Fruit fly (Drosophila melanogaster) whole organism, embryonic: ENCODE results near the gene Neurl4.

ENCODE experiments used
- ATbp ChIP-seq: fragments of 200-800 bp; sonication (Bioruptor generic); optimal IDR thresholded peaks from 2 replicates; lab custom pipeline; 2017; ENCODE audit warnings: missing biosample characterization, mild to moderate bottlenecking, missing genetic modification characterization, missing genetic modification reagents
- Atf-2 ChIP-seq: fragments of 200-800 bp; sonication (Bioruptor generic); optimal IDR thresholded peaks from 2 replicates; lab custom pipeline; 2016; ENCODE audit warnings: missing biosample characterization, missing genetic modification characterization
- CG10147 ChIP-seq: fragments of 200-800 bp; sonication (Bioruptor generic); optimal IDR thresholded peaks from 2 replicates; lab custom pipeline; 2019; ENCODE audit warnings: missing biosample characterization, mild to moderate bottlenecking, missing genetic modification characterization, moderate library complexity
- CG10321 ChIP-seq: fragments of 200-800 bp; sonication (Bioruptor generic); IDR thresholded peaks from 2 replicates; pipeline ENCODE4 v1.3.6; 2022; ENCODE audit warnings: missing biosample characterization, missing genetic modification characterization
- CG11695 ChIP-seq: fragments of 200-800 bp; sonication (Bioruptor generic); IDR thresholded peaks from 3 replicates; pipeline ENCODE4 v1.3.6; 2022; ENCODE audit warnings: missing biosample characterization, missing genetic modification characterization
- CG11696 ChIP-seq: fragments of 200-800 bp; sonication (Bioruptor generic); IDR thresholded peaks from 2 replicates; pipeline ENCODE4 v1.3.6; 2022; ENCODE audit warnings: missing biosample characterization, missing genetic modification characterization
- CG13123 ChIP-seq: fragments of 200-800 bp; sonication (Bioruptor generic); optimal IDR thresholded peaks from 2 replicates; lab custom pipeline; 2016; ENCODE audit warnings: missing biosample characterization, missing genetic modification characterization
- CG14050 ChIP-seq: fragments of 200-800 bp; sonication (Bioruptor generic); IDR thresholded peaks from 3 replicates; pipeline ENCODE4 v1.3.6; 2022; ENCODE audit warnings: missing biosample characterization, missing genetic modification characterization
- CG14441 ChIP-seq: fragments of 200-800 bp; sonication (Bioruptor generic); IDR thresholded peaks from 2 replicates; pipeline ENCODE4 v1.3.6; 2022; ENCODE audit warnings: missing biosample characterization, missing genetic modification characterization
- CG16779 ChIP-seq: fragments of 200-800 bp; sonication (Bioruptor generic); IDR thresholded peaks from 2 replicates; pipeline ENCODE4 v1.3.6; 2022; ENCODE audit warnings: missing biosample characterization, missing genetic modification characterization
- CG16863 ChIP-seq: fragments of 200-800 bp; sonication (Bioruptor generic); optimal IDR thresholded peaks from 3 replicates; lab custom pipeline; 2016; ENCODE audit warnings: missing biosample characterization, missing genetic modification characterization
- CG17361 ChIP-seq: fragments of 200-800 bp; sonication (Bioruptor generic); IDR thresholded peaks from 3 replicates; pipeline ENCODE4 v1.3.6; 2022; ENCODE audit warnings: missing biosample characterization, missing genetic modification characterization
- CG18599 ChIP-seq: fragments of 200-800 bp; sonication (Bioruptor generic); optimal IDR thresholded peaks from 3 replicates; lab custom pipeline; 2017; ENCODE audit warnings: missing biosample characterization, missing genetic modification characterization, mild to moderate bottlenecking, moderate library complexity, missing genetic modification reagents
- CG18764 ChIP-seq: fragments of 200-800 bp; sonication (Bioruptor generic); optimal IDR thresholded peaks from 3 replicates; lab custom pipeline; 2016; ENCODE audit warnings: missing biosample characterization, missing genetic modification characterization
- CG2199 ChIP-seq: fragments of 200-800 bp; sonication (Bioruptor generic); IDR thresholded peaks from 3 replicates; pipeline ENCODE4 v1.3.6; 2022; ENCODE audit warnings: missing biosample characterization, missing genetic modification characterization
- CG32532 ChIP-seq: fragments of 200-800 bp; sonication (Bioruptor generic); IDR thresholded peaks from 2 replicates; pipeline ENCODE4 v1.3.6; 2022; ENCODE audit warnings: missing biosample characterization, missing genetic modification characterization
- CG3281 ChIP-seq: fragments of 200-800 bp; sonication (Bioruptor generic); optimal IDR thresholded peaks from 3 replicates; lab custom pipeline; 2017; ENCODE audit warnings: missing biosample characterization, mild to moderate bottlenecking, missing genetic modification characterization
- CG4424 ChIP-seq: fragments of 200-800 bp; sonication (Bioruptor generic); optimal IDR thresholded peaks from 3 replicates; lab custom pipeline; 2016; ENCODE audit warnings: missing biosample characterization, missing genetic modification characterization
- CG4707 ChIP-seq: fragments of 200-800 bp; sonication (Bioruptor generic); optimal IDR thresholded peaks from 2 replicates; lab custom pipeline; 2018; ENCODE audit warnings: missing biosample characterization, mild to moderate bottlenecking, missing genetic modification characterization, moderate library complexity
- CG5180 ChIP-seq: fragments of 200-800 bp; sonication (Bioruptor generic); optimal IDR thresholded peaks from 3 replicates; lab custom pipeline; 2017; ENCODE audit warnings: missing biosample characterization, missing genetic modification characterization, mild to moderate bottlenecking, moderate library complexity, missing genetic modification reagents
- CG6254 ChIP-seq: fragments of 200-800 bp; sonication (Bioruptor generic); optimal IDR thresholded peaks from 3 replicates; lab custom pipeline; 2017; ENCODE audit warnings: mild to moderate bottlenecking, missing biosample characterization, missing genetic modification reagents, missing genetic modification characterization
- CG6272 ChIP-seq: fragments of 200-800 bp; sonication (Bioruptor generic); IDR thresholded peaks from 2 replicates; pipeline ENCODE4 v1.3.6; 2022; ENCODE audit warnings: missing biosample characterization, missing genetic modification characterization
- CG6765 ChIP-seq: fragments of 200-800 bp; sonication (Bioruptor generic); optimal IDR thresholded peaks from 3 replicates; lab custom pipeline; 2017; ENCODE audit warnings: missing biosample characterization, mild to moderate bottlenecking, missing genetic modification characterization
- CG7928 ChIP-seq: fragments of 200-800 bp; sonication (Bioruptor generic); optimal IDR thresholded peaks from 2 replicates; lab custom pipeline; 2017; ENCODE audit warnings: missing biosample characterization, mild to moderate bottlenecking, missing genetic modification characterization
- CG8089 ChIP-seq: fragments of 200-800 bp; sonication (Bioruptor generic); optimal IDR thresholded peaks from 3 replicates; lab custom pipeline; 2016; ENCODE audit warnings: missing biosample characterization, missing genetic modification characterization
- CG8478 ChIP-seq: fragments of >200 bp; optimal IDR thresholded peaks from 2 replicates; lab custom pipeline; 2018
- CG8944 ChIP-seq: fragments of 200-800 bp; sonication (Bioruptor generic); optimal IDR thresholded peaks from 3 replicates; lab custom pipeline; 2016; ENCODE audit warnings: missing biosample characterization, missing genetic modification characterization
- CG9215 ChIP-seq: fragments of 200-800 bp; sonication (Bioruptor generic); IDR thresholded peaks from 2 replicates; pipeline ENCODE4 v1.3.6; 2022; ENCODE audit warnings: missing biosample characterization, missing genetic modification characterization
- Doc2 ChIP-seq: fragments of 200-800 bp; sonication (Bioruptor generic); IDR thresholded peaks from 2 replicates; pipeline ENCODE4 v1.3.6; 2022; ENCODE audit warnings: missing biosample characterization, missing genetic modification characterization
- E2f1 ChIP-seq: fragments of 200-800 bp; sonication (Bioruptor generic); IDR thresholded peaks from 2 replicates; pipeline ENCODE4 v1.3.6; 2022; ENCODE audit warnings: missing biosample characterization, missing genetic modification characterization
- Myb ChIP-seq: fragments of 200-800 bp; sonication (Bioruptor generic); optimal IDR thresholded peaks from 2 replicates; lab custom pipeline; 2016; ENCODE audit warnings: missing biosample characterization, missing genetic modification characterization
- NC2β ChIP-seq: fragments of 200-800 bp; sonication (Bioruptor generic); optimal IDR thresholded peaks from 2 replicates; lab custom pipeline; 2016; ENCODE audit warnings: missing biosample characterization, missing genetic modification characterization
- NFAT ChIP-seq: fragments of 200-800 bp; sonication (Bioruptor generic); IDR thresholded peaks from 2 replicates; pipeline ENCODE4 v1.3.6; 2022; ENCODE audit warnings: missing biosample characterization, missing genetic modification characterization
- Oli ChIP-seq: fragments of 200-800 bp; sonication (Bioruptor generic); optimal IDR thresholded peaks from 2 replicates; lab custom pipeline; 2018; ENCODE audit warnings: missing biosample characterization, mild to moderate bottlenecking, missing genetic modification characterization, moderate library complexity
- Poxn ChIP-seq: fragments of 200-800 bp; sonication (Bioruptor generic); IDR thresholded peaks from 2 replicates; pipeline ENCODE4 v1.3.6; 2022; ENCODE audit warnings: missing biosample characterization, missing genetic modification characterization
- Six4 ChIP-seq: fragments of 200-800 bp; sonication (Bioruptor generic); optimal IDR thresholded peaks from 2 replicates; lab custom pipeline; 2016; ENCODE audit warnings: missing biosample characterization, missing genetic modification characterization
- Sry-β ChIP-seq: fragments of 200-800 bp; sonication (Bioruptor generic); optimal IDR thresholded peaks from 2 replicates; lab custom pipeline; 2018; ENCODE audit warnings: missing biosample characterization, mild to moderate bottlenecking, missing genetic modification characterization, moderate library complexity
- amos ChIP-seq: fragments of 200-800 bp; sonication (Bioruptor generic); IDR thresholded peaks from 2 replicates; pipeline ENCODE4 v1.3.6; 2022; ENCODE audit warnings: missing biosample characterization, missing genetic modification characterization; ENCODE audit not compliant: partially characterized antibody
- aop ChIP-seq: fragments of 200-800 bp; sonication (Bioruptor generic); IDR thresholded peaks from 2 replicates; pipeline ENCODE4 v1.3.6; 2022; ENCODE audit warnings: missing biosample characterization, missing genetic modification characterization
- ap ChIP-seq: fragments of 200-800 bp; sonication (Bioruptor generic); IDR thresholded peaks from 2 replicates; pipeline ENCODE4 v1.3.6; 2022; ENCODE audit warnings: missing biosample characterization, missing genetic modification characterization
- az2 ChIP-seq: fragments of 200-800 bp; sonication (Bioruptor generic); optimal IDR thresholded peaks from 3 replicates; lab custom pipeline; 2016; ENCODE audit warnings: missing biosample characterization, missing genetic modification characterization
- danr ChIP-seq: fragments of 200-800 bp; sonication (Bioruptor generic); IDR thresholded peaks from 2 replicates; pipeline ENCODE4 v1.3.6; 2022; ENCODE audit warnings: missing biosample characterization, missing genetic modification characterization
- dimm ChIP-seq: fragments of 200-800 bp; sonication (Bioruptor generic); IDR thresholded peaks from 2 replicates; pipeline ENCODE4 v1.3.6; 2022; ENCODE audit warnings: missing biosample characterization, missing genetic modification characterization
- gcm ChIP-seq: fragments of 200-800 bp; sonication (Bioruptor generic); optimal IDR thresholded peaks from 2 replicates; lab custom pipeline; 2019; ENCODE audit warnings: missing biosample characterization, mild to moderate bottlenecking, missing genetic modification characterization, moderate library complexity
- jigr1 ChIP-seq: fragments of 200-800 bp; sonication (Bioruptor generic); IDR thresholded peaks from 3 replicates; pipeline ENCODE4 v1.3.6; 2022; ENCODE audit warnings: missing biosample characterization, missing genetic modification characterization
- klu ChIP-seq: fragments of 200-800 bp; sonication (Bioruptor generic); IDR thresholded peaks from 2 replicates; pipeline ENCODE4 v1.3.6; 2022; ENCODE audit warnings: missing biosample characterization, missing genetic modification characterization
- maf-S ChIP-seq: fragments of 200-800 bp; sonication (Bioruptor generic); optimal IDR thresholded peaks from 2 replicates; lab custom pipeline; 2016; ENCODE audit warnings: missing biosample characterization, missing genetic modification characterization
- otp ChIP-seq: fragments of 200-800 bp; sonication (Bioruptor generic); IDR thresholded peaks from 3 replicates; pipeline ENCODE4, ENCODE4 v1.3.6; 2022; ENCODE audit warnings: missing biosample characterization, missing genetic modification characterization
- sd ChIP-seq: fragments of 200-800 bp; sonication (Bioruptor generic); optimal IDR thresholded peaks from 3 replicates; lab custom pipeline; 2018; ENCODE audit warnings: missing biosample characterization, mild to moderate bottlenecking, missing genetic modification characterization, moderate library complexity
- sr ChIP-seq: fragments of 200-800 bp; sonication (Bioruptor generic); IDR thresholded peaks from 3 replicates; pipeline ENCODE4 v1.3.6; 2022; ENCODE audit warnings: missing biosample characterization, missing genetic modification characterization
- unpg ChIP-seq: fragments of 200-800 bp; sonication (Bioruptor generic); optimal IDR thresholded peaks from 3 replicates; lab custom pipeline; 2018; ENCODE audit warnings: missing biosample characterization, mild to moderate bottlenecking, missing genetic modification characterization, moderate library complexity
- vnd ChIP-seq: fragments of 200-800 bp; sonication (Bioruptor generic); IDR thresholded peaks from 3 replicates; pipeline ENCODE4 v1.3.6; 2022; ENCODE audit warnings: missing biosample characterization, missing genetic modification characterization; ENCODE audit not compliant: partially characterized antibody
- wor ChIP-seq: fragments of 200-800 bp; sonication (Bioruptor generic); IDR thresholded peaks from 2 replicates; pipeline ENCODE4 v1.3.6; 2022; ENCODE audit warnings: missing biosample characterization, missing genetic modification characterization
- zfh2 ChIP-seq: fragments of 200-800 bp; sonication (Bioruptor generic); optimal IDR thresholded peaks from 2 replicates; lab custom pipeline; 2016; ENCODE audit warnings: missing biosample characterization, missing genetic modification characterization

Neurl4 gene

dm6 chr3L:14071621-14072020, 21.9 kb upstream of the Neurl4 start, which contains the start of gene Pex1 (continued):
- TF ChIP-seq CG7928 (GFP tag; lab: Kevin White, UChicago) = no peak
- no peak for TF ChIP-seq sr
- no peak for TF ChIP-seq unpg
- no peak for TF ChIP-seq Atf-2 (GFP tag; lab: Kevin White, UChicago)
- TF ChIP-seq NFAT = no peak; the same call in 1 of the 2 replicates
- TF ChIP-seq Myb = peak; percentile 94
- no peak for TF ChIP-seq CG8089 (GFP tag; lab: Kevin White, UChicago)
- TF ChIP-seq NC2β (GFP tag; lab: Kevin White, UChicago) = no peak
- no peak for TF ChIP-seq CG6765 (GFP tag; lab: Kevin White, UChicago)
- TF ChIP-seq E2f1 (GFP tag; lab: Robert Waterston, UW) = no peak
- TF ChIP-seq CG10147 (GFP tag; lab: Kevin White, UChicago) = no peak
- TF ChIP-seq CG16863 (GFP tag; lab: Kevin White, UChicago) = no peak
- no peak for TF ChIP-seq CG10321 (GFP tag; lab: Robert Waterston, UW)
- TF ChIP-seq CG9215 (GFP tag; lab: Robert Waterston, UW) = no peak
- TF ChIP-seq CG16779 (GFP tag; lab: Robert Waterston, UW) = no peak
- peak; percentile 10 for TF ChIP-seq Six4 (GFP tag; lab: Kevin White, UChicago)
- TF ChIP-seq CG17361 (GFP tag; lab: Robert Waterston, UW) = no peak
- TF ChIP-seq danr (GFP tag; lab: Robert Waterston, UW) = no peak
- no peak for TF ChIP-seq Oli (tag; lab: Kevin White, UChicago)
- TF ChIP-seq amos (GFP tag; lab: Robert Waterston, UW) = peak; percentile 89
- no peak for TF ChIP-seq jigr1
- TF ChIP-seq az2 (GFP tag; lab: Kevin White, UChicago) = no peak
- no peak for TF ChIP-seq CG6272 (GFP tag; lab: Robert Waterston, UW)
- TF ChIP-seq sd (tag; lab: Kevin White, UChicago) = peak; percentile 86
- no peak for TF ChIP-seq CG18764 (GFP tag; lab: Kevin White, UChicago)
- TF ChIP-seq CG11696 (GFP tag; lab: Robert Waterston, UW) = no peak
- no peak for TF ChIP-seq zfh2 (GFP tag; lab: Kevin White, UChicago)
- TF ChIP-seq CG2199 (GFP tag; lab: Robert Waterston, UW) = no peak
- no peak for TF ChIP-seq CG8478 (lab: Kevin White, UChicago)
- no peak for TF ChIP-seq maf-S (GFP tag; lab: Kevin White, UChicago)
- peak; percentile 58; the same call in 1 of the 2 replicates for TF ChIP-seq CG32532 (GFP tag; lab: Robert Waterston, UW)
- no peak for TF ChIP-seq CG14050 (GFP tag; lab: Robert Waterston, UW)
- TF ChIP-seq CG14441 (GFP tag; lab: Robert Waterston, UW) = no peak
- no peak for TF ChIP-seq CG18599 (GFP tag; lab: Kevin White, UChicago)
- TF ChIP-seq aop (GFP tag; lab: Robert Waterston, UW) = no peak
- TF ChIP-seq ATbp (GFP tag; lab: Kevin White, UChicago) = no peak
- TF ChIP-seq CG4424 (GFP tag; lab: Kevin White, UChicago) = no peak
- TF ChIP-seq CG11695 (GFP tag; lab: Robert Waterston, UW) = no peak; the same call in 2 of the 3 replicates
- TF ChIP-seq gcm = no peak
- no peak for TF ChIP-seq Poxn (GFP tag; lab: Robert Waterston, UW)
- no peak for TF ChIP-seq dimm (GFP tag; lab: Robert Waterston, UW)
- no peak for TF ChIP-seq ap (GFP tag; lab: Robert Waterston, UW)
- TF ChIP-seq CG13123 (GFP tag; lab: Kevin White, UChicago) = no peak
- no peak for TF ChIP-seq Doc2 (GFP tag; lab: Robert Waterston, UW)
- no peak for TF ChIP-seq CG5180 (GFP tag; lab: Kevin White, UChicago)
- no peak for TF ChIP-seq otp (GFP tag; lab: Robert Waterston, UW)
- no peak for TF ChIP-seq CG6254 (GFP tag; lab: Kevin White, UChicago)
- no peak for TF ChIP-seq CG4707 (GFP tag; lab: Kevin White, UChicago)
- no peak for TF ChIP-seq wor (GFP tag; lab: Robert Waterston, UW)
- TF ChIP-seq klu (GFP tag; lab: Robert Waterston, UW) = no peak
- no peak for TF ChIP-seq CG8944 (GFP tag; lab: Kevin White, UChicago)
- TF ChIP-seq vnd = peak; percentile 71
- no peak for TF ChIP-seq CG3281 (GFP tag; lab: Kevin White, UChicago)
- TF ChIP-seq Sry-β (GFP tag; lab: Kevin White, UChicago) = no peak
